Worm (Caenorhabditis elegans): ENCODE data around the gene pigb-1.

Gene pigb-1

ce11 chrII:4989802-4990201 is 3.1 kb downstream of the pigb-1 start, which contains the start of gene T27F7.12:
T27F7.12 (plus strand) TSS chrII:4990102.
- TF ChIP-seq snpc-4 (GFP tag; optimal IDR thresholded peaks at IDR 0.05) (no peak), snpc-4 (tag; optimal IDR thresholded peaks at IDR 0.05) (no peak), aptf-3 (GFP tag; IDR thresholded peaks at IDR 0.05) (0 out of 2 replicates have a peak, but pooled peaks have one; percentile 33)

DNA sequence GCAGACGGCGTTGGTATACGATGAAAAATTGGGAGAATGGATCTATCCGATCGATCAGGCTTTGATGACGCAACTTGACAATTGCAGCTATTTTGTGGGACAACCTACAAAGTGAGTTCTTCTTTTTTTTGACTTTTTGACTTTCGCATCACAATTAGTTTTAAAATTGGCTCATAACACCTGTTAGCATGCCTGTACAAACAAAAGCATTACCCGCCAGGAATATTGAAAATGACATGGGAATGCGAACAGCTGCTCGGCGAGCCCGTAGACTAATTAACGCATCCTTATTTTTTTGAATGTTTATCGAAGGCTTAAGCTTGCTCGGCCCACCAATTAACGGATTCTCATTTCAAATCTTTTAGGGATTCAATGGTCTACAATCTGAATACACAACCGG is 5.6 kb downstream of the pigb-1 start:
- TF ChIP-seq pha-4 (tag; optimal IDR thresholded peaks at IDR 0.05): no peak
- TF ChIP-seq ceh-91 (GFP tag; IDR thresholded peaks at IDR 0.05): no peak
- no peak for TF ChIP-seq ztf-6 (GFP tag; IDR thresholded peaks at IDR 0.05)
- no peak for TF ChIP-seq xnd-1 (tag; optimal IDR thresholded peaks at IDR 0.05)
- TF ChIP-seq nhr-120 (GFP tag; IDR thresholded peaks at IDR 0.05): no peak
- no peak for TF ChIP-seq nfya-1 (tag; optimal IDR thresholded peaks at IDR 0.05; ENCODE audit: borderline replicate concordance, insufficient read depth)
- no peak for TF ChIP-seq tbx-9 (tag; optimal IDR thresholded peaks at IDR 0.05; ENCODE audit: borderline replicate concordance)
- TF ChIP-seq hmg-1.2 (GFP tag; IDR thresholded peaks at IDR 0.05): no peak
- TF ChIP-seq unc-62 (GFP tag; optimal IDR thresholded peaks at IDR 0.05): no peak
- TF ChIP-seq let-607 (tag; optimal IDR thresholded peaks at IDR 0.05): no peak
- no peak for TF ChIP-seq F33H1.4 (GFP tag; IDR thresholded peaks at IDR 0.05)
- TF ChIP-seq lin-35 (GFP tag; optimal IDR thresholded peaks at IDR 0.05): no peak
- TF ChIP-seq F23B12.7 (tag; optimal IDR thresholded peaks at IDR 0.05; ENCODE audit: insufficient read depth): no peak

- TF ChIP-seq rec-8 (tag; optimal IDR thresholded peaks at IDR 0.05): no peak
- TF ChIP-seq repo-1 (tag; optimal IDR thresholded peaks at IDR 0.05): no peak
- TF ChIP-seq F10E7.11 (tag; optimal IDR thresholded peaks at IDR 0.05): no peak
- TF ChIP-seq B0261.1 (tag; optimal IDR thresholded peaks at IDR 0.05): no peak
- no peak for TF ChIP-seq F55B11.4 (tag; optimal IDR thresholded peaks at IDR 0.05; ENCODE audit: borderline replicate concordance, insufficient read depth)
- no peak for TF ChIP-seq aptf-2 (GFP tag; conservative IDR thresholded peaks at IDR 0.05)
- TF ChIP-seq F33H1.4 (GFP tag; IDR thresholded peaks at IDR 0.05): no peak
- TF ChIP-seq K11D2.4 (GFP tag; IDR thresholded peaks at IDR 0.05): no peak
- no peak for TF ChIP-seq rcor-1 (GFP tag; IDR thresholded peaks at IDR 0.05)
- TF ChIP-seq mcd-1 (GFP tag; IDR thresholded peaks at IDR 0.05): no peak
- TF ChIP-seq ceh-91 (GFP tag; IDR thresholded peaks at IDR 0.05): no peak
- no peak for TF ChIP-seq dox-1 (GFP tag; IDR thresholded peaks at IDR 0.05)
- TF ChIP-seq pha-4 (tag; optimal IDR thresholded peaks at IDR 0.05): no peak
- no peak for TF ChIP-seq nfya-2 (GFP tag; IDR thresholded peaks at IDR 0.05)
- TF ChIP-seq hlh-12 (tag; optimal IDR thresholded peaks at IDR 0.05): no peak
- no peak for TF ChIP-seq cebp-1 (GFP tag; IDR thresholded peaks at IDR 0.05)
- TF ChIP-seq cebp-1 (tag; optimal IDR thresholded peaks at IDR 0.05): no peak
- no peak for TF ChIP-seq efl-1 (GFP tag; optimal IDR thresholded peaks at IDR 0.05)
These were observed 6.2 kb downstream of the pigb-1 start for ce11 chrII:4986664-4987063.

ce11 chrII:4985961-4986503 is 6.8 kb downstream of the pigb-1 start:
- TF ChIP-seq nhr-120 (GFP tag; IDR thresholded peaks at IDR 0.05) (no peak), B0019.2 (GFP tag; conservative IDR thresholded peaks at IDR 0.05) (no peak), let-526 (GFP tag; IDR thresholded peaks at IDR 0.05) (no peak), ztf-28 (GFP tag; IDR thresholded peaks at IDR 0.05) (no peak), zim-3 (tag; optimal IDR thresholded peaks at IDR 0.05) (no peak), unc-130 (GFP tag; optimal IDR thresholded peaks at IDR 0.05) (no peak), sdz-38 (tag; optimal IDR thresholded peaks at IDR 0.05) (no peak), Y79H2A.3 (GFP tag; conservative IDR thresholded peaks at IDR 0.05) (no peak), ztf-26 (tag; optimal IDR thresholded peaks at IDR 0.05) (no peak), ekl-4 (GFP tag; IDR thresholded peaks at IDR 0.05) (no peak), ceh-27 (GFP tag; optimal IDR thresholded peaks at IDR 0.05) (no peak), sea-2 (GFP tag; IDR thresholded peaks at IDR 0.05) (no peak), C06A6.2 (GFP tag; conservative IDR thresholded peaks at IDR 0.05) (no peak)

Data from whole organism, young adult.